Worm (Caenorhabditis elegans) whole organism, L4/young adult: Measurements from ENCODE around the gene enu-3.1.
"Not testable (repeated sequence)": the region's sequence is repeated elsewhere in the genome, so short reads cannot be mapped to it uniquely, and the experiment has no call there.

Source experiments
- W03F9.2 ChIP-seq: fragments of 150-350 bp; optimal IDR thresholded peaks from 2 replicates; lab custom pipeline; 2014; ENCODE audit warnings: missing biosample characterization, missing genetic modification characterization
- dao-5 ChIP-seq: sonication (generic microtip); optimal IDR thresholded peaks from 2 replicates; lab custom pipeline; 2016; ENCODE audit warnings: missing genotype, missing genetic modification characterization, moderate library complexity, missing compliant biosample characterization

ce11 chrIII:10438780-10439179, 2.7 kb downstream of the enu-3.1 start, which contains the start of gene H04D03.6:
- TF ChIP-seq dao-5, W03F9.2 (tag; lab: Kevin White, UChicago): not testable (repeated sequence)
